Worm (Caenorhabditis elegans): ENCODE results near the gene Y45G5AM.3.

DNA sequence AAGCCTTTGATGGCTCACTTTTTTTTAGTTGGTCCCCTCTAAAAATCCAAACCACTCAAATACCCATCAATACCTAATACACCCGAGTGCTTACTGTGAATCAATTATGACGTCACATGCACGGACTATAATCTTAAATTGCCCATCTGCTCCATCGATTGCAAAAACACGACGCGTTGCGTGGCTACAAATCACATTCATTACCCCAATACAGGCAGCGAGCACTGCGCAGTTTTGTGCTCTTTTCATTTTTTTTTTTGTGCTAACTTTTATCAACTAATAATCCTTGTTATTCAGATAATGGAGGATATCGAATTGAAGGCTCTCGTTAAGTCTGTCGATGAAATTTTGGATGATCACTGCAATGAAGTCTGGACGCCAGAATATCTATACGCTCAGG lies 4.3 kb upstream of the Y45G5AM.3 start, which contains the start of gene Y45G5AM.5:
- TF ChIP-seq ama-1 (optimal IDR thresholded peaks at IDR 0.05) (no peak), ceh-36 (tag; optimal IDR thresholded peaks at IDR 0.05) (no peak), hnd-1 (tag; optimal IDR thresholded peaks at IDR 0.05) (no peak), tbx-11 (GFP tag; IDR thresholded peaks at IDR 0.05) (no peak), tbx-37 (GFP tag; conservative IDR thresholded peaks at IDR 0.05) (no peak), flt-1 (GFP tag; IDR thresholded peaks at IDR 0.05) (no peak), B0310.2 (tag; optimal IDR thresholded peaks at IDR 0.05) (no peak), aly-1 (tag; optimal IDR thresholded peaks at IDR 0.05) (no peak), hmbx-1 (tag; optimal IDR thresholded peaks at IDR 0.05) (no peak), hmg-4 (GFP tag; optimal IDR thresholded peaks at IDR 0.05) (no peak), tra-4 (tag; optimal IDR thresholded peaks at IDR 0.05) (no peak), sea-1 (GFP tag; conservative IDR thresholded peaks at IDR 0.05) (no peak)
